Fruit fly (Drosophila melanogaster): ENCODE measurements around the gene CG5934.

The CG5934 gene

DNA sequence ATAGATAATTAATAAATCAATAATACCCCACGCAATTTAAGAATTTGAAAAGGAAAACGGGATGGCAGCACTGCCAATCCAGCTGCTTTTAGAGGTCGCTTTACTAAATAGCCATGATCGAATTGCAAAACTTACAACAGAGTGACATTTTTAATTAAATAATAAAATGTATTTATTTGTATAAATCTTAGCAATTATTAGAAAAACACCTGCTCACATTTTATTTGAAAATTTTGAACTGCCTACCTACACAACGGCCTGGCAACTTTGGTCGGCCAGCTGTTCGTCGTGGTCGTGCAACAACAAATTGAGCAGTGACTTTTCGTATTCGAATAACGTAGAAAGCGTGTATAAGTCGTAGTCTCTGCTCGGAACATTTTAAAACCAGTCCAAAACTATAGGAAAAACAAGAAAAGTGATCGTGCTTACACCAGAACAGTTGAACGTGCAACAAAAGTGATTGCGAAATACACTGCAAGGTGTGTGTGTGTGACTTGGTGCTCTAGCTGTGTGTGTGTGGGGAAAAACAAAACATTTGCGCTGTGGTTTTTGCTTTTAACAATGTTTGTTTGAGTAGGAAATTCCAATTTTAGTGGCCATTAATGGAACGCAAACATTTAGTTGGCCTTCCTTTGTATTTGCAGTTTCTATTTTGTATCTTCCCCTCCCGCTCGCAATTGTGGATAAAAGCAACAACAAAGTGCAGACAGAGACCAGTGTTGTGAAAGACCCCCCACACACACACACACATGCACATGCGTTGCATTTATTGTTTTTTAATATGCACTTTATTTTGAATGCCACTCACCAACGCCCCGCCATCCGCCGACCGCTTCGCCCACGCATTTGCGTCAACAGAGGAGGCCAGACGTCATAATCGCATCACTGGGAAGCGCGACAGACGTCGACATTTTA lies 1.3 kb downstream of the CG5934 start, which contains the start of gene CG5938 (continued):
- TF ChIP-seq CG34406 (GFP tag; optimal IDR thresholded peaks at IDR 0.05) (peak; percentile 32), CG32006 (GFP tag; optimal IDR thresholded peaks at IDR 0.05) (peak; percentile 17), Blimp-1 (GFP tag; optimal IDR thresholded peaks at IDR 0.05) (no peak), CG6276 (GFP tag; optimal IDR thresholded peaks at IDR 0.05) (peak; percentile 48), fd59A (GFP tag; optimal IDR thresholded peaks at IDR 0.05) (no peak), eg (GFP tag; IDR thresholded peaks at IDR 0.05) (peak; percentile 64), achi (GFP tag; optimal IDR thresholded peaks at IDR 0.05) (peak; percentile 57), Hr39 (GFP tag; optimal IDR thresholded peaks at IDR 0.05) (peak; percentile 16), CG4318 (GFP tag; optimal IDR thresholded peaks at IDR 0.05) (no peak), CG6808 (GFP tag; optimal IDR thresholded peaks at IDR 0.05) (peak; percentile 50), Eip75B (GFP tag; optimal IDR thresholded peaks at IDR 0.05) (peak; percentile 12), CG8319 (GFP tag; optimal IDR thresholded peaks at IDR 0.05) (no peak), Sox14 (GFP tag; optimal IDR thresholded peaks at IDR 0.05) (peak; percentile 68), CG11762 (GFP tag; optimal IDR thresholded peaks at IDR 0.05; ENCODE audit: insufficient read depth) (no peak)

DNA sequence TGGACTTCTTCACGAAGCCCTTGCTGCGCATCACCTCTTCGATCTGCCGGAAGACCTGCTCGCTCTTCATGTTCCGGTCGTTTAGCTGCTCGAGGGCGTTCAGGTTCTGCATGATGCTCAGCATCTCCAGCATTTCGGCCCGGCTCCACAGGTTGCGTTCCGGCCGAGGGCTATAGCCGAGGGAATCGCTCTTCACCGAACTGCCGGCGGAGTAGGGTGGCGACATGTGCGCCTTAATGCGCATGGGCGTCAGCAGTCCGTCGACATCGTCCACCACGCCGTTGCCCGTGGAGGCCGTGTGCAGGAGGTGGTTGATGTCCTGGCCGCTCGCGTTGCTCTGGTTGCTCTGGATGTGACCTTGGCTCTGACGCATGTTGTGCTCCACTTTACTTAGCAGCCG lies 6.0 kb downstream of the CG5934 start:
- TF ChIP-seq CG34406 (GFP tag; optimal IDR thresholded peaks at IDR 0.05) (no peak), CG8632 (GFP tag; optimal IDR thresholded peaks at IDR 0.05) (no peak), CG11762 (GFP tag; optimal IDR thresholded peaks at IDR 0.05; ENCODE audit: insufficient read depth) (no peak), CG8319 (GFP tag; optimal IDR thresholded peaks at IDR 0.05) (no peak), Ets96B (tag; optimal IDR thresholded peaks at IDR 0.05) (no peak), fd85E (GFP tag; optimal IDR thresholded peaks at IDR 0.05) (no peak), achi (GFP tag; optimal IDR thresholded peaks at IDR 0.05) (no peak), CG1621 (tag; optimal IDR thresholded peaks at IDR 0.05) (no peak), net (GFP tag; optimal IDR thresholded peaks at IDR 0.05) (no peak), pdm3 (GFP tag; optimal IDR thresholded peaks at IDR 0.05) (no peak), Sox14 (GFP tag; optimal IDR thresholded peaks at IDR 0.05) (no peak)

DNA sequence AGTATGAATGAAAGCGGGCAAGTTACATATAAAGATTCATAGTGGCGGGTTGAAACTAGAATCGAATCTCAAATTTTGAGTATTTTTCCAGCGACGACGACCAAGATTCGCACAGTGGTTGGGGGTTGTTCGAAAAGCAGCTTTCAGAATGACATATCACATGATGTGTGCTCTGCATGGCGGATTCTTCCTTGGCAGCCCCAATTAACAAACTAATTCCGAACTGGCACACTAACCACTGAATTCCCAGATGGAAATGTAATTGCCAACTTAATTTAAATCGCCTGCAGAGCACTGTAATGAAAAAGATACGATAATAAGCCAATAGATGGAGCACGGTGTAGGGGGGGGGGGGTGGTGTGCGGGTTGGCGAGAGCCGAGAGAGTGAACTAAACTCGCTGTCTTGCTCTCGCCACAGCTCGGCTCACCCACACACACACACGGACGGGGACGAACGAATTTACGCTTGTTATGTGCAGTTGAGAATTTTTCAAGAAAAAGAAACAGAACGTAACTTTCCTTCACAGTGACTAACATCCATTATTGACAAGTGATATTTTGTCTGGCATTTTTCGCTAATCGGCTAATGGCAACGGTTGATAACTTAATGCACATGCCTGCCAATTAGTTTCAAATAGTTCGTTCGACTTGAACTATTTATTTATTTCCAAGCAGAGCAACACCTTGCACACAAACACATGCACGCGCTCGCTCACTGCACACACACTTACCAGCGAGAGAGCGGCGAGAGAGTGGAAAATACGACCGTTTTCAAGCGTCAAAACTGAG lies 7.7 kb downstream of the CG5934 start:
- TF ChIP-seq ss (GFP tag; optimal IDR thresholded peaks at IDR 0.05) (peak; percentile 89 to 94), CG7368 (GFP tag; optimal IDR thresholded peaks at IDR 0.05) (peak; percentile 98), CG3032 (tag; optimal IDR thresholded peaks at IDR 0.05) (peak; percentile 92), CG15336 (GFP tag; IDR thresholded peaks at IDR 0.05) (peak; percentile 97), CG8632 (GFP tag; optimal IDR thresholded peaks at IDR 0.05) (peak; percentile 96), CG11294 (GFP tag; IDR thresholded peaks at IDR 0.05) (peak; percentile 97), CG11762 (GFP tag; optimal IDR thresholded peaks at IDR 0.05; ENCODE audit: insufficient read depth) (peak; percentile 94), CG6854 (GFP tag; optimal IDR thresholded peaks at IDR 0.05) (peak; percentile 90), vri (GFP tag; optimal IDR thresholded peaks at IDR 0.05) (peak; percentile 95), fd85E (GFP tag; optimal IDR thresholded peaks at IDR 0.05) (peak; percentile 96), Hr38 (GFP tag; optimal IDR thresholded peaks at IDR 0.05) (peak; percentile 62), CG6792 (GFP tag; optimal IDR thresholded peaks at IDR 0.05) (peak; percentile 97), CG8319 (GFP tag; optimal IDR thresholded peaks at IDR 0.05) (peak; percentile 95), Eip93F (GFP tag; optimal IDR thresholded peaks at IDR 0.05) (peak; percentile 53), spab (GFP tag; optimal IDR thresholded peaks at IDR 0.05) (peak; percentile 97), Eip78C (GFP tag) (peak; percentile 99), CG3919 (GFP tag; optimal IDR thresholded peaks at IDR 0.05) (peak; percentile 99), CG4318 (GFP tag; optimal IDR thresholded peaks at IDR 0.05) (peak; percentile 98), fd59A (GFP tag; optimal IDR thresholded peaks at IDR 0.05) (peak; percentile 96), CG16779 (tag; optimal IDR thresholded peaks at IDR 0.05) (peak; percentile 96), fkh (GFP tag; optimal IDR thresholded peaks at IDR 0.05) (peak; percentile 80), esn (GFP tag; optimal IDR thresholded peaks at IDR 0.05) (peak; percentile 98), Ets21C (GFP tag; optimal IDR thresholded peaks at IDR 0.05) (peak; percentile 97), lz (GFP tag; optimal IDR thresholded peaks at IDR 0.05) (peak; percentile 98), CG34406 (GFP tag; optimal IDR thresholded peaks at IDR 0.05) (peak; percentile 97), CG8119 (GFP tag; IDR thresholded peaks at IDR 0.05) (peak; percentile 98), eg (GFP tag; IDR thresholded peaks at IDR 0.05) (peak; percentile 99), OdsH (GFP tag; optimal IDR thresholded peaks at IDR 0.05) (peak; percentile 98), CG6276 (GFP tag; optimal IDR thresholded peaks at IDR 0.05) (peak; percentile 97), svp (GFP tag) (peak; percentile 98), Gug (GFP tag; IDR thresholded peaks at IDR 0.05) (peak; percentile 96), Eip75B (GFP tag; optimal IDR thresholded peaks at IDR 0.05) (peak; percentile 97)

Measured in whole organism, prepupa.